Worm (Caenorhabditis elegans): ENCODE results near the gene C05G5.5.
A peak's percentile ranks its signal among the peaks of the same experiment; 100 is the strongest.

Gene C05G5.5

DNA sequence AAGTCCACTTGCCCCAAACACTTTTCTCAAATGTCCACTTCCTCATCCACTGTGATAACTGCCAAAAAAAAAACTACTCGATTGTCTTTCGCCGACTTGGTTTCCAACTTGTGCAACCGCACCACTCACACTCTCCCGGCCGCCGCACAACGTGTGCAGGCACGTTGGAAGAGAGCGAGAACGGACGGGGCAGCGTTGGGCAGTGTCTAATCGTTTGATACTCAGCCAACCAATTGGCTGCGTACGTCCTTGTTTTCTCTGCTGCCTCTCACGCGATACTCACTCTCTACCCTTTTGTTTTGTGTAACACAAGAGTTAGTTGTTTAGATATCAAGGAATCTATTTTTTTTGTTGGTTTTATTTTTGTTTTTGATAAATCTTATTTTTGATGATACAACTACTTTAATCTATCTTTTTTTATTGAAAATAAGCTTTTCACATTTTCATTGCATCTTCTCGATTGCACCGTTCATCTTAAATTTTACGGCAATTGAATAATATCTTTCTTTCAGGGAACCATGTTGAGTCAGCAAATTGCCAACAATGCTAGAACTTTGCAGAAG is 7.3 kb downstream of the C05G5.5 start, which contains the start of gene sucl-1:
TSS of gene sucl-1 (plus strand) at position 513 of the 563 bp plus-strand sequence.
- TF ChIP-seq hmbx-1 (tag; optimal IDR thresholded peaks at IDR 0.05) (no peak), tbx-11 (GFP tag; IDR thresholded peaks at IDR 0.05) (no peak), tra-4 (tag; optimal IDR thresholded peaks at IDR 0.05) (no peak), ceh-13 (GFP tag; optimal IDR thresholded peaks at IDR 0.05) (no peak), tbx-37 (GFP tag; conservative IDR thresholded peaks at IDR 0.05) (no peak), hmg-4 (GFP tag; optimal IDR thresholded peaks at IDR 0.05) (peak; percentile 83), aly-1 (tag; optimal IDR thresholded peaks at IDR 0.05) (no peak), ceh-36 (tag; optimal IDR thresholded peaks at IDR 0.05) (no peak), sea-1 (GFP tag; conservative IDR thresholded peaks at IDR 0.05) (peak; percentile 54; the same call in 1 of the 2 replicates), ets-7 (tag; optimal IDR thresholded peaks at IDR 0.05) (no peak), scrt-1 (GFP tag; IDR thresholded peaks at IDR 0.05) (no peak), hnd-1 (tag; optimal IDR thresholded peaks at IDR 0.05) (no peak), flt-1 (GFP tag; IDR thresholded peaks at IDR 0.05) (no peak), ama-1 (optimal IDR thresholded peaks at IDR 0.05) (no peak), B0310.2 (tag; optimal IDR thresholded peaks at IDR 0.05) (no peak), F13C5.2 (tag; optimal IDR thresholded peaks at IDR 0.05) (peak; percentile 67), pes-1 (GFP tag; IDR thresholded peaks at IDR 0.05) (no peak)

DNA sequence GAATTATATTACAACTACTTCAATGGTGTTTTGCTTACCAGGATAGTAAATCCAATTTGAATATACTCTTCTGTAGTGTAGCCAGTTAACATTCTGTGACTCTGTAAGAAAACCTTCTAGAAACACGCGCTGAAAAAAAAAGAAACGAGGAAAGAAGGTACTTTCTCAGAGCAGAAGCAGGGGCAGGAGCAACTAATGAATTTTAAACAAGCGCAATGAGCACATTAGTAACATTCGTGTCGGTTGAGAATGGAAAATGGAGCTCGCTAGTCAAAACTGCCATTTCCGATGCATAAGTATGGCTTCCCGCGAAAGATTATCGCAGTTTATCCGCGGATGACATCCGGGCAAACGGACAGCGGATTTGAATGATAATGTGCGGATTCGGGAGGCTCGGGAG is 9.0 kb downstream of the C05G5.5 start, which contains the start of gene C05G5.3:
TSS of gene C05G5.3 (minus strand) at position 101 of the 400 bp plus-strand sequence.
- no peak for TF ChIP-seq ama-1 (optimal IDR thresholded peaks at IDR 0.05)
- TF ChIP-seq ets-7 (tag; optimal IDR thresholded peaks at IDR 0.05) = no peak
- TF ChIP-seq pes-1 (GFP tag; IDR thresholded peaks at IDR 0.05) = no peak
- no peak for TF ChIP-seq tbx-11 (GFP tag; IDR thresholded peaks at IDR 0.05)
- TF ChIP-seq sea-1 (GFP tag; conservative IDR thresholded peaks at IDR 0.05) = no peak
- no peak for TF ChIP-seq hmg-4 (GFP tag; optimal IDR thresholded peaks at IDR 0.05)
- TF ChIP-seq aly-1 (tag; optimal IDR thresholded peaks at IDR 0.05) = no peak
- TF ChIP-seq hmbx-1 (tag; optimal IDR thresholded peaks at IDR 0.05) = no peak
- no peak for TF ChIP-seq scrt-1 (GFP tag; IDR thresholded peaks at IDR 0.05)
- TF ChIP-seq ceh-13 (GFP tag; optimal IDR thresholded peaks at IDR 0.05) = no peak
- no peak for TF ChIP-seq ceh-36 (tag; optimal IDR thresholded peaks at IDR 0.05)

DNA sequence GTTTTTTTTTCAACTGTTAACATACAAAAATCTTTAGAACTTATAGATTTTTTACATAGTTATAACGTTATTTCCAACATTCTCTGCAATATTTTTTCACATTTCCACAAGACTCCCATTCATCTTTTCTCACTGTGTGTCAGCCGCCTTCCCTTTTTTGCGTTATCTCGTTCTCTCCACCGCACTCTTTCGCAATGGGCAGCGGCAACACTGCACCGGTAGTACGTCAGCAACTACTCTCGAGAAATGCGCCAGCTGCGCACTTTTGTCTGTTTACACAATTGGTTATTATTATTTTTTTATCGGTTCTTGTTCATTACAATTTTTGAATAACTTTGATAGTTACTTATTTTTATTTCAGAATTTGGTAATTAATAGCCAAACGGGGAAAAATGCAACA is 14.0 kb downstream of the C05G5.5 start, which contains the start of gene C05G5.2:
TSS of gene C05G5.2 (plus strand) at position 356 of the 400 bp plus-strand sequence.
- no peak for TF ChIP-seq scrt-1 (GFP tag; IDR thresholded peaks at IDR 0.05)
- no peak for TF ChIP-seq ceh-13 (GFP tag; optimal IDR thresholded peaks at IDR 0.05)
- 0 out of 2 replicates have a peak, but pooled peaks have one; percentile 6 for TF ChIP-seq tbx-37 (GFP tag; conservative IDR thresholded peaks at IDR 0.05)
- TF ChIP-seq hmbx-1 (tag; optimal IDR thresholded peaks at IDR 0.05) = peak; percentile 33
- TF ChIP-seq ets-7 (tag; optimal IDR thresholded peaks at IDR 0.05) = no peak
- no peak for TF ChIP-seq ama-1 (optimal IDR thresholded peaks at IDR 0.05)
- TF ChIP-seq flt-1 (GFP tag; IDR thresholded peaks at IDR 0.05) = no peak
- no peak for TF ChIP-seq hnd-1 (tag; optimal IDR thresholded peaks at IDR 0.05)
- no peak for TF ChIP-seq tra-4 (tag; optimal IDR thresholded peaks at IDR 0.05)
- peak; percentile 24; the same call in 1 of the 2 replicates for TF ChIP-seq pes-1 (GFP tag; IDR thresholded peaks at IDR 0.05)
- TF ChIP-seq aly-1 (tag; optimal IDR thresholded peaks at IDR 0.05) = no peak
- TF ChIP-seq tbx-11 (GFP tag; IDR thresholded peaks at IDR 0.05) = no peak
- no peak for TF ChIP-seq ceh-36 (tag; optimal IDR thresholded peaks at IDR 0.05)
- TF ChIP-seq B0310.2 (tag; optimal IDR thresholded peaks at IDR 0.05) = no peak
- peak; percentile 57 for TF ChIP-seq F13C5.2 (tag; optimal IDR thresholded peaks at IDR 0.05)
- 0 out of 2 replicates have a peak, but pooled peaks have one; percentile 35 for TF ChIP-seq sea-1 (GFP tag; conservative IDR thresholded peaks at IDR 0.05)
- TF ChIP-seq hmg-4 (GFP tag; optimal IDR thresholded peaks at IDR 0.05) = no peak

DNA sequence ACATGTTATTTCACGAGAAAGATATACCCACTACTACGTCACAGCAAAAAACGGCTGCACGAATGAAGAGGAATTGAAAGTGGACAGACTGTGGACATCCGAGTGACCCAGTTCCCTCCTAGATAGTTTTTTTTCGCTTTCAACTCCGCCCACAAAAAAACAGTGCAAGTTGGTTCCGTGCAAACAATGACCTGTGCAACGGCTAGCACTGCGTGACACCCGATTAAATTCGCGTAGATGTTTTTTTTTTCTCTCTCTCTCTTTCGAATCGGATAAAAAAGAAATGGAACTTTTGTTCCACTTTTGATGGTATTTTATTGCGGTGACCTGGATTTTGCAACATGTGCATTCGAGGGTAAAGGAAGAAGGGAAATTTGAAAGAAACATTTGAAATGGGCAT is 15.7 kb downstream of the C05G5.5 start:
- TF ChIP-seq aly-1 (tag; optimal IDR thresholded peaks at IDR 0.05) (no peak), pes-1 (GFP tag; IDR thresholded peaks at IDR 0.05) (no peak), hnd-1 (tag; optimal IDR thresholded peaks at IDR 0.05) (no peak), flt-1 (GFP tag; IDR thresholded peaks at IDR 0.05) (no peak), tra-4 (tag; optimal IDR thresholded peaks at IDR 0.05) (no peak), ama-1 (optimal IDR thresholded peaks at IDR 0.05) (no peak), tbx-37 (GFP tag; conservative IDR thresholded peaks at IDR 0.05) (no peak), tbx-11 (GFP tag; IDR thresholded peaks at IDR 0.05) (no peak), scrt-1 (GFP tag; IDR thresholded peaks at IDR 0.05) (no peak), ceh-36 (tag; optimal IDR thresholded peaks at IDR 0.05) (no peak), hmbx-1 (tag; optimal IDR thresholded peaks at IDR 0.05) (no peak), B0310.2 (tag; optimal IDR thresholded peaks at IDR 0.05) (no peak), sea-1 (GFP tag; conservative IDR thresholded peaks at IDR 0.05) (no peak), ceh-13 (GFP tag; optimal IDR thresholded peaks at IDR 0.05) (no peak), F13C5.2 (tag; optimal IDR thresholded peaks at IDR 0.05) (no peak), ets-7 (tag; optimal IDR thresholded peaks at IDR 0.05) (no peak), hmg-4 (GFP tag; optimal IDR thresholded peaks at IDR 0.05) (no peak)

DNA sequence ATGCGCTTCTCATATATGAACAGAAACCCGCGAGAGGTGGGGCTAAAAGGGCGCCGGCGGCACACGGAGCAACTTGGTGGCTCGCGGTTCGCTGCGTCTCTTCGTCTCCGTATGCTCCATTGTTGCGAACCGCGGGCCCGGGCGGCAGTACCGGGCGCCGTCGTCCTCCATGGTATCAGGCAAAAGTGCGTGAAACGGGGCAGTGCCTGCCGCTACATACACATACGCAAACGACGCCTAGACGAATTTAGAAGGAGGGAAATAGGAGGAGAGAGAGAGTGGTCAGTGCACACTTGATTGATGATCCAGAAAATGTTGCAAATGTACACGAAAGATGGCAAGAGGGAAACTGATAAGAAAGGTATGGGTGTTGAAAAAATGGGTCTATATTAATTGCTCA is 16.4 kb downstream of the C05G5.5 start:
- TF ChIP-seq ama-1 (optimal IDR thresholded peaks at IDR 0.05) (no peak), ets-7 (tag; optimal IDR thresholded peaks at IDR 0.05) (no peak)

DNA sequence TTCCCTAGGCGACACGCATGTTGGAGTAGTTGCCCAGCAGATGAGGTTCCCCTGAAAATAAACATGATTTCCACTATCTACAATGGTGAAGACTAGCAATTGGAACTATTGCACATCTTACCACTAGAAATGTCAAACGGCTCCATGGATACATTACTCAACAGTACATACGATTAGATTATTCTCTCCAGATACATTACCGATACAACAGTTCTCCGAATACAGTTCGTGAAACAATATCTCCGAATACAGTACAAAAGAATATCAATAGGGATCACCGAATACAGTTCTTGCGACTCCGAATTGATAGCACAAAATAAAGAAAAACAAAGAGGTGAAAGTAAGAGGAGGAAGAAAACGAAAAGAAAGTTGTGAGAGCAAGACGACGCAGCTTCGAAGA is 17.1 kb downstream of the C05G5.5 start, which contains the start of gene C05G5.7:
TSS of gene C05G5.7 (minus strand) at position 1 of the 400 bp plus-strand sequence.
- TF ChIP-seq F13C5.2 (tag; optimal IDR thresholded peaks at IDR 0.05) = no peak
- no peak for TF ChIP-seq tra-4 (tag; optimal IDR thresholded peaks at IDR 0.05)
- no peak for TF ChIP-seq sea-1 (GFP tag; conservative IDR thresholded peaks at IDR 0.05)
- no peak for TF ChIP-seq ets-7 (tag; optimal IDR thresholded peaks at IDR 0.05)
- TF ChIP-seq pes-1 (GFP tag; IDR thresholded peaks at IDR 0.05) = no peak
- no peak for TF ChIP-seq tbx-11 (GFP tag; IDR thresholded peaks at IDR 0.05)
- TF ChIP-seq B0310.2 (tag; optimal IDR thresholded peaks at IDR 0.05) = no peak
- no peak for TF ChIP-seq ceh-36 (tag; optimal IDR thresholded peaks at IDR 0.05)
- TF ChIP-seq aly-1 (tag; optimal IDR thresholded peaks at IDR 0.05) = no peak
- no peak for TF ChIP-seq hmbx-1 (tag; optimal IDR thresholded peaks at IDR 0.05)
- TF ChIP-seq ceh-13 (GFP tag; optimal IDR thresholded peaks at IDR 0.05) = no peak
- no peak for TF ChIP-seq scrt-1 (GFP tag; IDR thresholded peaks at IDR 0.05)
- no peak for TF ChIP-seq hmg-4 (GFP tag; optimal IDR thresholded peaks at IDR 0.05)
- no peak for TF ChIP-seq hnd-1 (tag; optimal IDR thresholded peaks at IDR 0.05)
- TF ChIP-seq flt-1 (GFP tag; IDR thresholded peaks at IDR 0.05) = no peak
- TF ChIP-seq tbx-37 (GFP tag; conservative IDR thresholded peaks at IDR 0.05) = no peak
- no peak for TF ChIP-seq ama-1 (optimal IDR thresholded peaks at IDR 0.05)

DNA sequence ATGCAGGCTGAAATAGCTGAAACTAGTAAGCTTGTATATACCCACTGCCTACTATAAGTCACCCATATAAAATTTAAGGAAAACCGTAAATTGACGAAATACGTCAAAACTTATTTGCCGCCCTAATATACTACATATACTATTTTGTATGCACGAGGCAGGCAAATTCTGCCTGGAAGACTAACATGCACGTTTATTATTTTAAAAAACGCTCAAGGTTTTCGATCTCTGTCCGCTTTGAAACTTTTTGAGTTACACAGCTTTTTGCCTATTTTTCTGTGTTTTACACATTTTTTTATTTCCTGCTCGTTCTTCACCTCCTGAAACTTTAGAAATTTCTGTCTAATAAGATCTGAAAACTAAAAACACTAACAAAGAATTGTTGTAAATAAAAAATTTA is 17.7 kb downstream of the C05G5.5 start:
- TF ChIP-seq tbx-11 (GFP tag; IDR thresholded peaks at IDR 0.05) (no peak), scrt-1 (GFP tag; IDR thresholded peaks at IDR 0.05) (no peak)

Measured in whole organism, early embryonic.